Fruit fly (Drosophila melanogaster): Measurements from ENCODE around the gene Snoo.

Gene Snoo

DNA sequence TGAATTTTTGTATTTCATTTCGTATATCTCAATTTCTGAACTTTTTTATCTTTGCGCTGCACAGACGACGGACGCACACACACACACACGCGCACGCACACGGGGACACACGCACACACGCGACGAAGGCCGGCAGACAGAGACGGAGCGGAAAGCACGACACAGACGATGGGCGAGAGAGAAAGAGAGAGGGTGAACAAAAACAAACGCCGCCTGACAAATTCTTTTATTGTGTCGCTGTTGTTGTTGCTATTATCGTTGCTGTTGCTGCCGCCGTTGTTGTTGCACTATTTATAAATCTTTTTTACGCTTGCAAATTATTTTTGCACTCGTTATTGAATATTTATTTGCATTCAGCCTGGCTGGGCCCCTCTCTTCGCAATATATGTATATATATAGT, 7.3 kb downstream of the Snoo start (continued):
- TF ChIP-seq CG3163 (GFP tag; optimal IDR thresholded peaks at IDR 0.05) = peak; percentile 15
- TF ChIP-seq ken (GFP tag; IDR thresholded peaks at IDR 0.05) = no peak
- TF ChIP-seq Rx (GFP tag; IDR thresholded peaks at IDR 0.05) = no peak
- TF ChIP-seq eyg (GFP tag; optimal IDR thresholded peaks at IDR 0.05) = no peak
- no peak for TF ChIP-seq CG3065 (GFP tag; optimal IDR thresholded peaks at IDR 0.05)
- no peak for TF ChIP-seq slbo (GFP tag; IDR thresholded peaks at IDR 0.05)
- TF ChIP-seq chinmo (GFP tag; IDR thresholded peaks at IDR 0.05; ENCODE audit: partially characterized antibody) = peak; percentile 86; the same call in 2 of the 4 replicates
- TF ChIP-seq Atf3 (GFP tag; optimal IDR thresholded peaks at IDR 0.05) = no peak
- TF ChIP-seq hb (GFP tag; IDR thresholded peaks at IDR 0.05; ENCODE audit: partially characterized antibody) = no peak

DNA sequence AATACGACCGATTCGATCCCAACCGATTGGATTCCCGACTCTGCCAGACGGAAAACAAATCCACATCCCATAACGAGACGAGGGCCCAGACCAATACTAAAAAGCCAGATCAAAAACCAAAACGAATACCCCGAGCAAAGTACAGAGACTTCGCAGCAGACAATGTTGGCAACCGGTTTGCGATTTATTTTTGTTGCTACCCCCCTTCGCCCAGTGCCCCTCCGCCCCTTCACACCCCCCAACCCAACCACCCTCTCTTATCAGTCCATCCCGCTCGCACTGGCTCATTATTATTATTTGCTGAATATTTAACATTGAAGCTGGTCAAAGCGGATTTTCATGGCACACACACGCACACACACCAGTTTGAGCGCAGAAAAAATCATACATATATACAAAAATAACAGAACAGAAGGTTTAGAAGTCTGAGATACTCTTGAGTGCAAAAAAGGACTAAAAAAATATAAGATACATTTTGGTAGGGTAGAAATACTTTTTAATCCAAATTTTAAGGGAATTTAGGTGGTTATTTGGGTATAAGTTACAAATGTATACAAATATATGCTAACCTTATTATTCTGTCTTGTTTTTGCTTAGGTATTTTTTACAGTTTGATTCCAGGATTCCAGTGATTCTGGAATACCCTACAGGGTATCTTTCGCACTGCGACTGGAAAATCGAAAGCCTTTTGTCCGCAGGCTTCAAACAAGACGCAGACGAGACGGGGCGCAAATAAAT, 10.4 kb downstream of the Snoo start:
- TF ChIP-seq ase (GFP tag; IDR thresholded peaks at IDR 0.05) = no peak
- TF ChIP-seq crol (GFP tag; IDR thresholded peaks at IDR 0.05) = peak; percentile 92
- no peak for TF ChIP-seq CG4854 (GFP tag; optimal IDR thresholded peaks at IDR 0.05)
- peak; percentile 37 for TF ChIP-seq CG10543 (GFP tag; optimal IDR thresholded peaks at IDR 0.05)
- peak; percentile 51 for TF ChIP-seq nom (GFP tag; optimal IDR thresholded peaks at IDR 0.05)
- TF ChIP-seq exex (tag; optimal IDR thresholded peaks at IDR 0.05) = no peak
- no peak for TF ChIP-seq CG17361 (GFP tag; IDR thresholded peaks at IDR 0.05)
- TF ChIP-seq E2f2 (GFP tag; IDR thresholded peaks at IDR 0.05) = no peak
- TF ChIP-seq NFAT (GFP tag; IDR thresholded peaks at IDR 0.05) = 0 out of 2 replicates have a peak, but pooled peaks have one; percentile 9
- no peak for TF ChIP-seq GATAe (GFP tag; conservative IDR thresholded peaks at IDR 0.05)
- peak; percentile 40 for TF ChIP-seq cwo (GFP tag; optimal IDR thresholded peaks at IDR 0.05)
- peak; percentile 41; the same call in 1 of the 2 replicates for TF ChIP-seq cas (GFP tag; IDR thresholded peaks at IDR 0.05)
- no peak for TF ChIP-seq fru (optimal IDR thresholded peaks at IDR 0.05)
- TF ChIP-seq maf-S (GFP tag; optimal IDR thresholded peaks at IDR 0.05) = no peak
- TF ChIP-seq Sox102F (GFP tag; optimal IDR thresholded peaks at IDR 0.05) = no peak
- peak; percentile 78 for TF ChIP-seq CG13894 (tag; optimal IDR thresholded peaks at IDR 0.05)
- peak; percentile 30 for TF ChIP-seq Deaf1 (tag; optimal IDR thresholded peaks at IDR 0.05)
- TF ChIP-seq Rfx (GFP tag; IDR thresholded peaks at IDR 0.05) = peak; percentile 35; the same call in 1 of the 2 replicates
- TF ChIP-seq lab (GFP tag; optimal IDR thresholded peaks at IDR 0.05) = peak; percentile 7
- TF ChIP-seq gem (tag; optimal IDR thresholded peaks at IDR 0.05) = peak; percentile 25
- TF ChIP-seq klu (GFP tag; IDR thresholded peaks at IDR 0.05) = 0 out of 2 replicates have a peak, but pooled peaks have one; percentile 11
- TF ChIP-seq zfh2 (GFP tag; optimal IDR thresholded peaks at IDR 0.05) = no peak
- TF ChIP-seq insv (GFP tag; optimal IDR thresholded peaks at IDR 0.05) = no peak
- TF ChIP-seq vvl (GFP tag; IDR thresholded peaks at IDR 0.05) = 0 out of 2 replicates have a peak, but pooled peaks have one; percentile 42
- peak; percentile 5 for TF ChIP-seq sug (tag; optimal IDR thresholded peaks at IDR 0.05)
- no peak for TF ChIP-seq CG13424 (tag; optimal IDR thresholded peaks at IDR 0.05)
- TF ChIP-seq CG31224 (GFP tag; IDR thresholded peaks at IDR 0.05) = no peak
- peak; percentile 58 for TF ChIP-seq CG1832 (GFP tag; optimal IDR thresholded peaks at IDR 0.05)
- TF ChIP-seq ftz-f1 (GFP tag; optimal IDR thresholded peaks at IDR 0.05) = no peak
- TF ChIP-seq Sry-δ (GFP tag; optimal IDR thresholded peaks at IDR 0.05) = no peak
- TF ChIP-seq grn (GFP tag; optimal IDR thresholded peaks at IDR 0.05) = no peak
- no peak for TF ChIP-seq CG12391 (tag; optimal IDR thresholded peaks at IDR 0.05)
- TF ChIP-seq Ravus (GFP tag; IDR thresholded peaks at IDR 0.05) = no peak
- peak; percentile 57 for TF ChIP-seq CG2120 (GFP tag; optimal IDR thresholded peaks at IDR 0.05)
- no peak for TF ChIP-seq nau (GFP tag; optimal IDR thresholded peaks at IDR 0.05)
- peak; percentile 47; the same call in 1 of the 2 replicates for TF ChIP-seq CG9932 (GFP tag; IDR thresholded peaks at IDR 0.05)
- TF ChIP-seq CG6175 (GFP tag; IDR thresholded peaks at IDR 0.05) = 0 out of 3 replicates have a peak, but pooled peaks have one; percentile 47
- TF ChIP-seq gro (GFP tag; optimal IDR thresholded peaks at IDR 0.05) = no peak
- no peak for TF ChIP-seq phol (tag; optimal IDR thresholded peaks at IDR 0.05)
- TF ChIP-seq jumu (GFP tag; optimal IDR thresholded peaks at IDR 0.05) = no peak

All from whole organism, embryonic.